Fruit fly (Drosophila melanogaster): Measurements from ENCODE around the gene CG14050.

CG14050 gene

DNA sequence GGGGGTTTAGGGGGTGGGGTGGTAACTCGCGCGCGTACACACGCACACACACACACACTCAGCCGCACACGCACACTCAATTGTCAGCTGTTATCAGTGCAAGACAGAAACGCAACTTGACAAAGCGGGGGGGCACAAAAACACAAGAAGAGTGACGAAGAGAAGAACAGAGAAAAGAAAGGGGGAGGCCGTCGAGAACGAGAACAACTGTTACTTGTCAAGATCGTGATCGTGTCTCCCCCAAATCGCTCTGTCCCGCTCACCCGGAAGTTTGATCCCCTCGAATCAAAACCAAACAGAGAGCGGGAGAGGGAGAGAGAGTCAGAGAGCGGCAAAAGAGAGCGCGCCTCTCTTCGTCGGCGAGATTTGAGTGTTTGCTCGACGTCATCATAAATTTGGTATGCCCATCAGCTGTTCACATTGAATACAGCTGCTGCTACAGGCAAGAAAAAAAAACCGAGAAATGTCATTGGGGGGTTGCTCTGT, 8.6 kb downstream of the CG14050 start (continued):
- TF ChIP-seq Lim3 (GFP tag; IDR thresholded peaks at IDR 0.05) (no peak), bab2 (GFP tag; optimal IDR thresholded peaks at IDR 0.05) (no peak), CG42726 (GFP tag; IDR thresholded peaks at IDR 0.05; ENCODE audit: partially characterized antibody) (0 out of 2 replicates have a peak, but pooled peaks have one; percentile 21), TFAM (GFP tag; optimal IDR thresholded peaks at IDR 0.05) (no peak), pfk (GFP tag; optimal IDR thresholded peaks at IDR 0.05) (no peak), tna (GFP tag; IDR thresholded peaks at IDR 0.05; ENCODE audit: partially characterized antibody) (no peak), CG16863 (GFP tag; optimal IDR thresholded peaks at IDR 0.05) (peak; percentile 11), B-H2 (GFP tag; optimal IDR thresholded peaks at IDR 0.05) (no peak), Eip74EF (GFP tag; optimal IDR thresholded peaks at IDR 0.05) (peak in 1 of 2 experiments; percentile 98), CG16815 (GFP tag; optimal IDR thresholded peaks at IDR 0.05) (no peak), CG7556 (GFP tag; optimal IDR thresholded peaks at IDR 0.05) (no peak), fd3F (GFP tag; optimal IDR thresholded peaks at IDR 0.05) (no peak), CG10267 (tag; optimal IDR thresholded peaks at IDR 0.05) (no peak), Tbp (GFP tag; optimal IDR thresholded peaks at IDR 0.05) (no peak), CG3995 (GFP tag; optimal IDR thresholded peaks at IDR 0.05) (peak; percentile 76), her (GFP tag; optimal IDR thresholded peaks at IDR 0.05) (no peak), Nf-YB (GFP tag; optimal IDR thresholded peaks at IDR 0.05) (peak; percentile 47), ken (GFP tag; IDR thresholded peaks at IDR 0.05) (no peak), CG8478 (optimal IDR thresholded peaks at IDR 0.05) (no peak), CG15269 (tag; optimal IDR thresholded peaks at IDR 0.05) (no peak), Dref (GFP tag; IDR thresholded peaks at IDR 0.05) (no peak), CG3065 (GFP tag; optimal IDR thresholded peaks at IDR 0.05) (no peak), CG34422 (GFP tag; IDR thresholded peaks at IDR 0.05) (no peak), Poxn (GFP tag; IDR thresholded peaks at IDR 0.05) (no peak), peb (GFP tag; IDR thresholded peaks at IDR 0.05) (no peak), Ets65A (GFP tag) (no peak), Fer1 (GFP tag; optimal IDR thresholded peaks at IDR 0.05) (peak; percentile 13), H2.0 (GFP tag; IDR thresholded peaks at IDR 0.05) (no peak), CG18599 (GFP tag; optimal IDR thresholded peaks at IDR 0.05) (no peak), CG13894 (tag; optimal IDR thresholded peaks at IDR 0.05) (no peak), oc (tag; optimal IDR thresholded peaks at IDR 0.05) (no peak), lbe (GFP tag; optimal IDR thresholded peaks at IDR 0.05) (peak; percentile 74), cwo (GFP tag; optimal IDR thresholded peaks at IDR 0.05) (no peak), Xrp1 (GFP tag; IDR thresholded peaks at IDR 0.05) (no peak), D19B (GFP tag; optimal IDR thresholded peaks at IDR 0.05) (no peak), CG6683 (GFP tag; optimal IDR thresholded peaks at IDR 0.05) (peak; percentile 8), sug (tag; optimal IDR thresholded peaks at IDR 0.05) (peak; percentile 94), gfzf (GFP tag; optimal IDR thresholded peaks at IDR 0.05) (no peak), HHEX (GFP tag; optimal IDR thresholded peaks at IDR 0.05) (no peak), Nf-YC (tag; optimal IDR thresholded peaks at IDR 0.05) (peak; percentile 9), CG10979 (tag; optimal IDR thresholded peaks at IDR 0.05) (no peak), Oaz (GFP tag; IDR thresholded peaks at IDR 0.05) (no peak), CG9932 (GFP tag; IDR thresholded peaks at IDR 0.05) (no peak), stc (GFP tag; IDR thresholded peaks at IDR 0.05) (peak; percentile 17; the same call in 1 of the 2 replicates), sim (GFP tag; IDR thresholded peaks at IDR 0.05) (no peak), vfl (GFP tag; optimal IDR thresholded peaks at IDR 0.05) (no peak), CG2678 (tag; optimal IDR thresholded peaks at IDR 0.05) (no peak), CG15601 (tag; optimal IDR thresholded peaks at IDR 0.05) (no peak), CG11696 (GFP tag; IDR thresholded peaks at IDR 0.05) (no peak), CG17802 (tag; optimal IDR thresholded peaks at IDR 0.05) (no peak), hb (GFP tag; IDR thresholded peaks at IDR 0.05; ENCODE audit: partially characterized antibody) (no peak)
